Worm (Caenorhabditis elegans) whole organism, L2 larva: ENCODE data around the gene brc-1.

Source experiments
- F13H6.1 ChIP-seq: sonication (generic microtip); optimal IDR thresholded peaks from 2 replicates; lab custom pipeline; 2016; ENCODE audit warnings: missing genetic modification characterization, missing compliant biosample characterization
- R02D3.7 ChIP-seq: fragments of 150-350 bp; optimal IDR thresholded peaks from 2 replicates; lab custom pipeline; 2014; ENCODE audit warnings: missing biosample characterization, missing genetic modification characterization
- ceh-82 ChIP-seq: fragments of 150-350 bp; optimal IDR thresholded peaks from 2 replicates; lab custom pipeline; 2014; ENCODE audit warnings: missing biosample characterization, missing genetic modification characterization
- egl-27 ChIP-seq: sonication (generic microtip); optimal IDR thresholded peaks from 3 replicates; lab custom pipeline; 2017; ENCODE audit warnings: missing biosample characterization, missing genetic modification reagents, missing genetic modification characterization
- nhr-12 ChIP-seq: fragments of 150-350 bp; optimal IDR thresholded peaks from 2 replicates; lab custom pipeline; 2014; ENCODE audit warnings: missing biosample characterization, missing genetic modification characterization
- nhr-237 ChIP-seq: fragments of 150-350 bp; optimal IDR thresholded peaks from 2 replicates; lab custom pipeline; 2014; ENCODE audit warnings: missing biosample characterization, missing genetic modification characterization
- nhr-25 ChIP-seq: fragments of 150-350 bp; sonication (generic microtip); optimal IDR thresholded peaks from 3 replicates; lab custom pipeline; 2014; ENCODE audit warnings: missing biosample characterization, missing genetic modification characterization
- nhr-6 ChIP-seq: fragments of 150-350 bp; optimal IDR thresholded peaks from 2 replicates; lab custom pipeline; 2014; ENCODE audit warnings: missing biosample characterization, missing genetic modification characterization
- skn-1 ChIP-seq: sonication (generic microtip); optimal IDR thresholded peaks from 2 replicates; lab custom pipeline; 2017; ENCODE audit warnings: missing biosample characterization, missing genetic modification characterization
- unc-62 ChIP-seq: fragments of 150-350 bp; optimal IDR thresholded peaks from 2 replicates; lab custom pipeline; 2014; ENCODE audit warnings: missing biosample characterization, missing genetic modification reagents, missing genetic modification characterization
- ztf-4 ChIP-seq: fragments of 150-350 bp; optimal IDR thresholded peaks from 2 replicates; lab custom pipeline; 2014; ENCODE audit warnings: missing biosample characterization, missing genetic modification characterization

ce11 chrIII:3893992-3894391 is 31.2 kb upstream of the brc-1 start:
- TF ChIP-seq skn-1 (tag; lab: Kevin White, UChicago) = no peak
- no peak for TF ChIP-seq unc-62 (GFP tag; lab: Kevin White, UChicago)
- no peak for TF ChIP-seq nhr-6 (tag; lab: Kevin White, UChicago)
- TF ChIP-seq nhr-237 (tag; lab: Kevin White, UChicago) = no peak
- no peak for TF ChIP-seq ztf-4 (tag; lab: Kevin White, UChicago)
- TF ChIP-seq ceh-82 (tag; lab: Kevin White, UChicago) = no peak
- TF ChIP-seq F13H6.1 (tag; lab: Kevin White, UChicago) = no peak
- TF ChIP-seq R02D3.7 (tag; lab: Kevin White, UChicago) = no peak
- TF ChIP-seq nhr-12 = no peak
- no peak for TF ChIP-seq egl-27
- TF ChIP-seq nhr-25 = no peak
